Fruit fly (Drosophila melanogaster) S2 (cell line): Measurements from ENCODE around the gene CG46463.
A peak's percentile ranks its signal among the peaks of the same experiment; 100 is the strongest.

Source experiments
- CG8478 ChIP-seq: fragments of >200 bp; optimal IDR thresholded peaks from 2 replicates; lab custom pipeline; 2018
- CTCF ChIP-seq, 2 experiments: fragments of >200 bp; optimal IDR thresholded peaks; 2 replicates each; lab custom pipeline; 2018

CG46463 gene

DNA sequence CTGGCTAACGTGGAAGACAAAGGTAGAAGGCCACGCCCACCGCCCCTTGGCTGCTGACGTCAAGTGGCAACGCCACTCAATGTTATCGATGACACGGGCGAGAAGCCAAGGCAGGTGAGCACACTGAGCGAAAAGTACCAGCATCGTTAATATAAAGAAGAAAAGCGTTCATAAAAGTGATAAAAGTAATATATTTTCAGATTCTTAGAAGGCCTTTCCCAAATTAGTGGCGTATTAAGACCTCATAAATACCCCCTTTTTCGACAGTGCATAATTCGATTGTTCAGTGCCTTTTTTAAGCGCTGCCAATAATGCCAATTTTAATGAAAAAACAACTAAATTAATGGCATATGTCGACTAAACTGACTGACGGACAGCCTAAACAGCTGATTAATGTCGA, 11.4 kb upstream of the CG46463 start:
- no peak for TF ChIP-seq CG8478 (lab: Kevin White, UChicago)
- TF ChIP-seq CTCF (optimal IDR thresholded peaks at IDR 0.05; lab: Kevin White, UChicago) = no peak

DNA sequence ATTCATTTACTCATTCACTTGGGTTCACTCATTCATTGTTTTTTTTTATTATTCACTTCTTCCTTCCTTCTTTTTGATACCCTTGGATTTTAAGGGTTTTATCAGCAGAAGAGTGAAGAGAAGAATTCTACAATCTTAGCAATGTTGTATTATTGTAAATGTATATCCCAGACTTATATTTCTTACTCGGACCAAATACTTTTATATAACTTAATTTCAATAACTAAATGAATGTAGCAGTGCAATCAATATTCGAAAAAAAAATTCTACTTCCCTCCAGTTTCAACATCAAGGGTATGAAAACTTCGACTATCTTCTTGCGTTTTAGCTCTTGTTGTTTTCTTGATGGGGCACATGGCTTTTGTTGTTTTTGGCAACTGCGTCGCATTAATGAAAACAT, 10.7 kb upstream of the CG46463 start:
- TF ChIP-seq CTCF (optimal IDR thresholded peaks at IDR 0.05; lab: Kevin White, UChicago) (no peak), CG8478 (lab: Kevin White, UChicago) (no peak)

DNA sequence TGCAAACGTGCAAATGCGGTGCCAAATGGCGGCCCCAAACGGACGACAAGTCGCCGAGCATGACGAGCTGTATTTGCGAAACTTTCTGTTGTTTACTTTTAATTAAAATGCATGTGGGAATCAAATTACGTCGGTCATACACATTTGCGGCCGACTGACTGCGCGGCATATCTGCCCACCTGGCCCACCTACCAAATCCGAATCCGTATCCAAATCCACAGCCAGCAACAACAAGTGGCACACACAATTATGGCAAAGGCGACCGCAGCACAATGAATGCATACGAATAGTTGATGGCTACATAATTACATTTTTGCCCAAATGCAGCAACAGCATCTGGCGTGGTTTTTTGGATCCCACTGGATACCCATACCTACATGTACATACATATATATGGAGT, 9.3 kb upstream of the CG46463 start:
- TF ChIP-seq CG8478 (lab: Kevin White, UChicago) (no peak), CTCF (optimal IDR thresholded peaks at IDR 0.05; lab: Kevin White, UChicago) (no peak)

DNA sequence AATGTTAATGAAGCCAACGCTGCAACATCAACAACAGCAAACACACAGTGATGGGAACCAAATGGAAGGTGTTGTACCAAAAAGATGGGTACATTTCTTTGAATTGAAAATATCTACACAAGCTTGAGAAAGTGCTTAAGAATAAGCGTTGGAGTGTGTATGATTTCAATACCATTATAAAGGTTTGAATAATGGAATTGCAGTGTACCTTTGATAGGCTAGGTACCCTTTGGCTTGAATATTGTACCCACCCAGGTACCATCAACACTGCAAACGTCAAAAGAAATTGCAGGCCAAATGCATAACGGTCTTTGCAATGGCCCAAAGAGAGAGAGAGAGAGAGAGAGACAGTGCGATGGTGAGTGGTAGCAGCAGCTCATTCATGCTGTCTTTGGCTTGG, 8.4 kb upstream of the CG46463 start:
- TF ChIP-seq CTCF (optimal IDR thresholded peaks at IDR 0.05; lab: Kevin White, UChicago) = no peak
- no peak for TF ChIP-seq CG8478 (lab: Kevin White, UChicago)

DNA sequence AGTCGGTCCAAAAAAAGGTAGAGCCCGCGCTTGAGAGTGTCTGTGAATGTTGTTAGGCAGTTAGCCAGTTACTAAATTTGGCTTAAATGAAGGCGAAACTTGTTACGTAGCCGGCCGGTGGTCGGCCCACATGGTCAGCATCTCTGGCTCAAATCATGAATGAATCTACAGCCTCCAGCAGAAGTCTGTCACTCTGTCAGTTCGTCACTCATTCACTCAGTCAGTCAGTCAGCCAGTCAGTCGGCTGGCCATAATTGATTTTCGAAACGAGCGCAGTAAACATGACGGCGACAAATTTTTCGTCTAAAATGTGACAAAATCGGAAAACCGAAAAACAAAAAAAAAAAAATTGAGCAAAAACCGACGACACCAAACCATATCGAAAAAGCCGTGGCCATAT, 6.7 kb upstream of the CG46463 start:
- TF ChIP-seq CG8478 (lab: Kevin White, UChicago) = no peak
- TF ChIP-seq CTCF (optimal IDR thresholded peaks at IDR 0.05; lab: Kevin White, UChicago) = no peak

DNA sequence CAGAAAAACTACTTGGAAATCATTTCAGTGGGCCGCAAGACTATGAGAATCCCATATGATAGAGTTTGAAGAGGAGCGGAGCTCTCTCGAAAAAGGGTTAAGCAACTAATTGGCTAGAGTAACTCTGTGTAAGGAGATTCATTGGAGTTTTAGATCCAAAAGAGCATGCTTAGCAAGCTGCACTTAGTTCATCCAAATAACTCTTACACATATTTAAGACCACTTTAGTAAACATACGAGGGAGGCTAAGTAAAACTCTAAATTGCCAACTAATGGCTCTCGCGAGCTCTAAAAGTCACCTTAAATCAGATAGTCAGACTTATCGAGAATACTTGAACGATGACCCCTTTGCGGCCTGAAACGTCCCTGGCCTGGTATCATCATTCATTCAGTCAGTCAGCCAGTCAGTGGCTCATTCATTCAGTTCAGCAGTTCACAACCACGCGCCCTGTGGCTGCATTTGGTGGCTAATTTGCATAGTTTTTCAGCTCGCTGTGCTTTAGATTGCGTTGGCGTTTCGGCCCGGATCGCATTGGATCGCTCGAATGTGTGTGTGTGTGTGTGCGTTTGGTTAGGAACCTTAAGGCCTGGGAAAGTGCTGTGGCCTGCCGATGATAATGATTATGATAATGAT, 6.1 kb upstream of the CG46463 start:
- TF ChIP-seq CTCF (optimal IDR thresholded peaks at IDR 0.05; lab: Kevin White, UChicago) = no peak
- no peak for TF ChIP-seq CG8478 (lab: Kevin White, UChicago)

DNA sequence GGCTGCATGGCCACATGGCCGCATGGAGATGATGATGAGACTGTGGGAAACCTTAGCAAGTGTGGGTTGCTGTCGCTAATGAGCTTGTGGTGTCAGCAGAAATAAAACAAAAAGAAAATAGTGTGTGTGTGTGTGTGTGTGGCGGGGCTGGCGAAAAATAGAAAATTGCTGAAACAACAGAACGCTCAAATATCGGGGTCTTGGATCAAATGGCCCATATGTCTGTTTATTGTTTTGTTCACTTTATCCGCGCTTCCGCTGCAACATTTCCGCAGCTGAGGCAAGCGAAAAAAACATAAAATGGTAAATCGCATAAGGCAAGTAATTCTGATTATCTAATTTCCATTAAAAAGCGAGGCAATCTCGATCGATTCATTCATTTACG, 5.6 kb upstream of the CG46463 start:
- TF ChIP-seq CTCF (optimal IDR thresholded peaks at IDR 0.05; lab: Kevin White, UChicago) (no peak), CG8478 (lab: Kevin White, UChicago) (no peak)

DNA sequence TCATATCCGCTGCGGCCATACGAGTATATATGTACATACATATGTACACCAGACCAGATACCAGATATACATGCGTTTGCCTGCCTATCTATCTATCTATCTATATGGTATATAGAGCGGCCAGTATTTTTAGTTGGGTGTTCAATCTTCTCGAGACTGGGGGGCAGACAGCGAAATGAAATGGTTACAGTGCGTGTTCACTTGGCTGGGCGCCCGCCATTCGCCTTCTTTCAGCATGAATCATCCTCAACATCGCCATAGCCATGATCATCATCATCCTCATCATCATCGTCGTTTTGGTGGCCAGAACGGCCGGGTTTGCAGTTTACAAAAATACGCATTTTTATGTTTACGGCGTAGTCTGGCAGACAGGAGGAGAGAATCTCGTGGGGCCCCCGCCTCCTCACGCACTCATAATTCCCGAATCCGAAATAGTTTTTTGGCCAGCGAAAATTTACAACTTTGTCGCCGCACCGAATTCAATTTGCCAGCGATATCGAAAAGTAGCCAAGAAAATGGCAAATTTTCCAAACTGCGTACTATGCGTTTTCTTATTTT, 5.0 kb upstream of the CG46463 start:
- TF ChIP-seq CTCF (optimal IDR thresholded peaks at IDR 0.05; lab: Kevin White, UChicago) (no peak), CG8478 (lab: Kevin White, UChicago) (no peak)

DNA sequence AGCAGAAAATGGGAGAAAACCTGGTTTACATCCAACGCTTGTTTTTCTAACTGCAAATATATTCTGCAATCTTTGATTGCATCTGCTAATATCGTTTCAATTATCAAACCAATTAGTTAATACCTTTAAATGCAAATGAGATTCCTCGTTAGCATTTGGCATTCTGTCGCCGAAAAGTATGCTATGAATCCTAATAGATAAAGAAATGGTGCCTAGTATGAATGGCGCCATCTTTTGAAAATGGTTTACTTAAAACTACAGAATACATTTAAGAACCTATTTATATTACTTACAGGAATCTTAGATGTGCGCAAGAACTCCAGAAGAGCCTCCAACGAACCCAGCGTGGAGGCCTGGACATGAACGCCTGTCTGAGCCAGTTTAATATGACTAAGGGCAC, 4.2 kb upstream of the CG46463 start:
- TF ChIP-seq CG8478 (lab: Kevin White, UChicago) (no peak), CTCF (optimal IDR thresholded peaks at IDR 0.05; lab: Kevin White, UChicago) (peak; percentile 19 to 44)

DNA sequence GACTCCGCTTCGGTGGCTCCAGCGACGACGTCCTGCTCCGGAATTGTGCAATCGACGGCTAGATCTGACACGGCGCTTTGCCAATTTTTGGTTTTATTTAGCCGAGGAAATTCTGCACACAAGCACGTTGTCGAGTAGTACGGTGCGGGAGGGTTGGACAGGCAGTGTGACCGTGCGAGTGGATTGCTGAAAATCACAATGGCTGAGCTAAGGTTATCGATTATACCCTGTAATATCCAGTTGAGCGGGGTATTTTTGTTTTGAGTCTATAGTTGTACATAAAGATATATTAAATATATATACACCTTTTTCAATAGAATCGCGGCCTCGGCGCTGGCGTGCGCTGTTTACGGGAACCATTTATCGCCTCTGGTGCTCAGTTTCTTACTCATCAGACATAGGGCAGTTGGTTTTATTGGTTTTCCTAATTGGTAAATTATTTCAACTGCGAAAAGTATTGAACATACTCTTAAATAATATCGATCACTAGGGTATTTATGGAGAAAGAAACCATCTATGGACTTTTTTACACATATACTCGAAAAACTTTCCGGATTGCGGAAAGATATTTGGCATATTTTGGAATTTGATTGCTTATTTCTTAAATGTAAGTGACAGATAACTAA, 600 bp upstream of the CG46463 start, which contains the start of gene eIF5B:
Gene eIF5B (minus strand): TSS at position 576 of the 626 bp plus-strand sequence.
- no peak for TF ChIP-seq CTCF (optimal IDR thresholded peaks at IDR 0.05; lab: Kevin White, UChicago)
- no peak for TF ChIP-seq CG8478 (lab: Kevin White, UChicago)

DNA sequence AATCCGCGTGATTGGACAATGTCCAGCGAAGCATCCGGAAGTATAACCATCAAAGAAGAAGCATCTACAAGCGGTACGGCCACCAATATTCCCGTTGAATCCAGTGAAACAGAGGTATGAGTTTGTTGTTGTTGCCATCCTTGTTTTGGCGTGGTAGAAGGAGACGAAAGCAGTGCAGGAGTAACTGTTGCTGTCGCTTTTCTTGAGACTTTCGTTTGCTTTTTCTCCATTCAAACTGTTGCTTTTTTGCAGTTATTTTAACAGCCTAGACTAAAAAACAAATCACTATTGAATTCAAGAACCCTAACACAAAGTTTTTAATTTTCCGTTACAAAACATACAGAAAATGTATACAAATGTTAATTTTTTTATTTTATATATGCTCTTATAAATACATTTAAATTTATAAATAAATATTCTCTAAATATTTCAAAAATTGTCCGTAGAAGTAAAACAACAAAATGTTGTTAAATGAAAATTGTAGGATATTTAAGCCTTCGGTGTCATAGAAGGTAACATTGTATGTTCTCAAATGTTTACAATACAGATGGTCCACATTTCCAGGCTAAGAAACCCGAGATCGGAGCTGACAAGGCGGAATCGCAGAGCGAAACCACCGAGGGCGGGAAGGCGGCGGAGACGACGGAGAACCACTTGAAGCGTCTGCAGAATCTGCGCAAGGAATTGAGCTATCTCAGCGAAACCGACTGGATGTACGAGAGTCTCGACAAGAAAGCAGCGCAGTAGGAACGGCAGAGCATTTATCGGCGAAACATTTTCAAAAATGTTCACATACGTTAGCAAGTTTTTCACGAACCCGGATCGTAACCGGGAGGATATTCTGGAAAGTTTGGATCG, 671 bp downstream of the CG46463 start:
- no peak for TF ChIP-seq CTCF (optimal IDR thresholded peaks at IDR 0.05; lab: Kevin White, UChicago)
- TF ChIP-seq CG8478 (lab: Kevin White, UChicago) = no peak

DNA sequence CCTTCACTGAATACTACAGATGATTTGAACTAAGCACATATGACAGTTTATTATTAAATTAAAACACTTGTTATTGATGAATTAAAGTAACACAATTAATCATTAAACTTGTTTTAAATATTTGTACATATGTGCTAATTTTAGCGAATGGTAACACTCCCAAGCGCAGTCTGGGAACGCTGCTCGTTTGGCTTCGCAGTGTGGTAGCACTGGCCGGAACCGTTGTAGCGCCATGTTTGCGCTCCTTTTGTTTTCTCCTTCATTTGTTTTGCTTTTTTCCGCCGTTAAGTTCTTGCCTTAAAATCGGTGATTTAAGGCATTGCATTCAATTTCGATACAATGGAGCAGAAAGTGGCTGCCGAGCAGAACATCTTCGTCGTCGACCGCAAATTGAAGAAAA, 5.1 kb downstream of the CG46463 start, which contains the start of gene CycJ:
Gene CycJ (plus strand): TSS at position 229 of the 400 bp plus-strand sequence.
- TF ChIP-seq CG8478 (lab: Kevin White, UChicago) = no peak
- no peak for TF ChIP-seq CTCF (optimal IDR thresholded peaks at IDR 0.05; lab: Kevin White, UChicago)

DNA sequence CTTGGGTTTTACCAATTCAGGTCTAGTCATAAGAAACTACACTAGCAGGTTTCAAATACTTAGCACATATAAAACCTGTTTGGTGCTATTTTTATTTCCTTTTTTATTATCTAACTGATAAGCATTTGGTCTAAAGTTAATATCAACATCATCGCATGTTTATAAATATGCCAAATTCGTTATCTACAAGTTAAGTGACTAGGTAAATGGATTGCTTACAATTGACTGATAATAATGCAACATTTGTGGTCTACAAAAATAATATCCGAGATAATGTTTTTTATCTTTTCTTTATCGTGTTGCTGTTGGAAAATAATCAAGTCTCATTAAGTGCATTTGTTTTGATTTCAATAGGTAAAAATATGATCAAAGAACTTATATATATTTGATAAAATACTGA, 8.6 kb downstream of the CG46463 start:
- no peak for TF ChIP-seq CG8478 (lab: Kevin White, UChicago)
- no peak for TF ChIP-seq CTCF (optimal IDR thresholded peaks at IDR 0.05; lab: Kevin White, UChicago)

DNA sequence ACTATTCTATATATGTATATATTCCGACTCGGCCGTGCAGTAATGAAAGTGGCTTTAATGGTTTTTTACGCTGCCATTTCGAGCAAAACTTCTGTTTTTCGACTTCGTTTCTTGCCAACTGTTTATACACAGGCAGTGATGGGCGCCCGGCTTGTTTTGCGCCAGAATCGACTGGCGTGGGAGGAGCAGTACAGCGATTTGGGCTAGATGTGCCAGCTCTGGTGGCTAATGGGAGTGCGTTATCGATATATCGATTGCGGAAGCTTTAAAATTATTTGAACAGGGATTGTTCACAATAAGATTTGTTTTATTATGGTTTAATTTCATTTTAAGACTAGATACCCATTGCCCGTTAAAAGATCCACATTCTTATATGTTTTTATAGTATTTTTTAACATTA, 10.1 kb downstream of the CG46463 start, which contains the start of gene CG14971:
Gene CG14971 (minus strand): TSS at position 136 of the 400 bp plus-strand sequence.
- TF ChIP-seq CG8478 (lab: Kevin White, UChicago) (no peak), CTCF (optimal IDR thresholded peaks at IDR 0.05; lab: Kevin White, UChicago) (peak in 1 of 2 experiments; percentile 27)
